Fruit fly (Drosophila melanogaster): ENCODE measurements around the gene CG33284.

DNA sequence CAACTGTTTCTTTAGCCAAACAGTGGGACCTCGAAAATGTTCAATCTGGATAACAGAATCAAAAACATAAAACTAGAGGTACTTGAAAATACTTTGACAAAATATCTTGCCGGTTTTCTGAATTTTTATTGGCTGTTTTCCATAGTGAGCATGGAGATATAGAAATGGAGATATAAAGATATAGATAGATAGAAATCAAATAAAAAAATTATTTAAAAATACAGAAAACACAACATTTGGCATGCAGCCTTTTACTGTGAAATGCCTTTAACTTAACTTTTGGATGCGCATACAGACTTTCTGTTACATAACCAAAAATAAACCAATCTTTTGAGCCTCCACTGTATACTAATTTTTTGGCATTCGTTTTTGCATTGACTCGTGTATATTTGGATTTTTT lies 23.1 kb upstream of the CG33284 start:
- no peak for TF ChIP-seq CG8478 (optimal IDR thresholded peaks at IDR 0.05)
- no peak for TF ChIP-seq CTCF (optimal IDR thresholded peaks at IDR 0.05)

Measured in S2 (cell line).